Worm (Caenorhabditis elegans) whole organism, L4 larva: Measurements from ENCODE around the gene Y15E3A.3.

ENCODE experiments used
- F37D6.2 ChIP-seq: sonication (generic microtip); optimal IDR thresholded peaks from 2 replicates; lab custom pipeline; 2016; ENCODE audit warnings: mild to moderate bottlenecking, missing genetic modification characterization, missing compliant biosample characterization
- F44E2.7 ChIP-seq: fragments of 200-800 bp; sonication (Bioruptor generic); IDR thresholded peaks from 2 replicates; pipeline ENCODE4 v2.1.2; 2022; ENCODE audit warnings: missing genetic modification characterization, missing compliant biosample characterization
- T20F7.1 ChIP-seq: fragments of 200-800 bp; sonication (Bioruptor generic); optimal IDR thresholded peaks from 2 replicates; lab custom pipeline; 2018; ENCODE audit warnings: mild to moderate bottlenecking, missing genetic modification characterization, missing compliant biosample characterization
- T26A8.4 ChIP-seq: fragments of 200-800 bp; sonication (Bioruptor generic); IDR thresholded peaks from 2 replicates; pipeline ENCODE4 v1.3.6; 2022; ENCODE audit warnings: missing genetic modification characterization, missing compliant biosample characterization
- Y5F2A.4 ChIP-seq: fragments of 200-800 bp; sonication (Bioruptor generic); optimal IDR thresholded peaks from 2 replicates; lab custom pipeline; 2018; ENCODE audit warnings: mild to moderate bottlenecking, missing genetic modification characterization, missing compliant biosample characterization
- ZK337.2 ChIP-seq: fragments of 200-800 bp; sonication (Bioruptor generic); IDR thresholded peaks from 2 replicates; pipeline ENCODE4 v1.3.6; 2022; ENCODE audit warnings: missing genetic modification reagents, missing genetic modification characterization, missing compliant biosample characterization
- aha-1 ChIP-seq: fragments of 150-350 bp; peaks from one replicate; lab custom pipeline; 2014; ENCODE audit warnings: missing biosample characterization, missing genetic modification characterization
- ceh-28 ChIP-seq: fragments of 150-350 bp; optimal IDR thresholded peaks from 2 replicates; lab custom pipeline; 2014; ENCODE audit warnings: missing biosample characterization, missing genetic modification reagents, missing genetic modification characterization
- cey-2 ChIP-seq: sonication (generic microtip); optimal IDR thresholded peaks from 3 replicates; lab custom pipeline; 2017; ENCODE audit warnings: missing genetic modification characterization, mild to moderate bottlenecking, missing compliant biosample characterization, antibody characterized with exemption, borderline replicate concordance; ENCODE audit not compliant: insufficient read depth
- daf-19 ChIP-seq: fragments of 200-800 bp; sonication (Bioruptor generic); conservative IDR thresholded peaks from 2 replicates; pipeline ENCODE4 v1.3.6; 2022; ENCODE audit warnings: missing genetic modification characterization, missing compliant biosample characterization
- dmd-9 ChIP-seq: fragments of 200-800 bp; sonication (Bioruptor generic); IDR thresholded peaks from 2 replicates; pipeline ENCODE4 v1.3.6; 2022; ENCODE audit warnings: missing genetic modification reagents, missing genetic modification characterization, missing compliant biosample characterization
- duxl-1 ChIP-seq: sonication (generic microtip); optimal IDR thresholded peaks from 2 replicates; lab custom pipeline; 2016; ENCODE audit warnings: mild to moderate bottlenecking, missing genetic modification characterization, moderate library complexity, missing compliant biosample characterization; ENCODE audit not compliant: poor library complexity
- dve-1 ChIP-seq: sonication (generic microtip); optimal IDR thresholded peaks from 2 replicates; lab custom pipeline; 2017; ENCODE audit warnings: antibody characterized with exemption, mild to moderate bottlenecking, missing genetic modification characterization, missing compliant biosample characterization; ENCODE audit not compliant: insufficient read depth
- fkh-10 ChIP-seq: fragments of 150-350 bp; optimal IDR thresholded peaks from 2 replicates; lab custom pipeline; 2014; ENCODE audit warnings: missing biosample characterization, missing genetic modification reagents, missing genetic modification characterization
- fos-1 ChIP-seq: fragments of 150-350 bp; optimal IDR thresholded peaks from 2 replicates; lab custom pipeline; 2014; ENCODE audit warnings: missing biosample characterization, missing genetic modification characterization
- hlh-30 ChIP-seq: sonication (generic microtip); optimal IDR thresholded peaks from 2 replicates; lab custom pipeline; 2017; ENCODE audit warnings: antibody characterized with exemption, mild to moderate bottlenecking, missing genetic modification characterization, missing compliant biosample characterization; ENCODE audit not compliant: insufficient read depth
- lin-15B ChIP-seq: fragments of 150-350 bp; sonication (generic microtip); optimal IDR thresholded peaks from 3 replicates; lab custom pipeline; 2014; ENCODE audit warnings: missing biosample characterization, missing genetic modification characterization
- lin-29 ChIP-seq: fragments of 200-800 bp; sonication (Bioruptor generic); IDR thresholded peaks from 2 replicates; pipeline ENCODE4 v1.3.6; 2022; ENCODE audit warnings: missing genetic modification reagents, missing genetic modification characterization, missing compliant biosample characterization
- lin-38 ChIP-seq: fragments of 200-800 bp; sonication (Bioruptor generic); IDR thresholded peaks from 2 replicates; pipeline ENCODE4 v1.3.6; 2022; ENCODE audit warnings: missing genetic modification reagents, missing genetic modification characterization, missing compliant biosample characterization
- lin-39 ChIP-seq: fragments of 150-350 bp; optimal IDR thresholded peaks from 2 replicates; lab custom pipeline; 2014; ENCODE audit warnings: missing biosample characterization, missing genetic modification reagents, missing genetic modification characterization
- lir-3 ChIP-seq: sonication (generic microtip); optimal IDR thresholded peaks from 2 replicates; lab custom pipeline; 2016; ENCODE audit warnings: mild to moderate bottlenecking, missing genetic modification characterization, missing compliant biosample characterization
- lsy-2 ChIP-seq, 2 experiments: fragments of 150-350 bp in 1 of 2; sonication (generic microtip) in 1 of 2; optimal IDR thresholded peaks; 2 replicates each; lab custom pipeline; 2014 to 2017; ENCODE audit warnings: missing biosample characterization in 2 of 2, missing genetic modification characterization in 2 of 2
- mes-2 ChIP-seq: sonication (generic microtip); optimal IDR thresholded peaks from 2 replicates; lab custom pipeline; 2016; ENCODE audit warnings: missing genotype, mild to moderate bottlenecking, missing genetic modification characterization, missing compliant biosample characterization; ENCODE audit not compliant: poor library complexity, severe bottlenecking
- mxl-3 ChIP-seq: fragments of 200-800 bp; sonication (Bioruptor generic); optimal IDR thresholded peaks from 2 replicates; lab custom pipeline; 2018; ENCODE audit warnings: mild to moderate bottlenecking, missing genetic modification characterization, missing compliant biosample characterization
- nhr-102 ChIP-seq: sonication (generic microtip); optimal IDR thresholded peaks from 2 replicates; lab custom pipeline; 2016; ENCODE audit warnings: mild to moderate bottlenecking, missing genetic modification characterization, moderate library complexity, missing compliant biosample characterization
- nhr-11 ChIP-seq: fragments of 150-350 bp; optimal IDR thresholded peaks from 2 replicates; lab custom pipeline; 2014; ENCODE audit warnings: missing biosample characterization, missing genetic modification characterization
- nhr-77 ChIP-seq: fragments of 150-350 bp; optimal IDR thresholded peaks from 2 replicates; lab custom pipeline; 2014; ENCODE audit warnings: missing biosample characterization, missing genetic modification characterization
- php-3 ChIP-seq: fragments of 200-800 bp; sonication (Bioruptor generic); IDR thresholded peaks from 2 replicates; pipeline ENCODE4 v1.3.6; 2022; ENCODE audit warnings: missing genetic modification reagents, missing genetic modification characterization, missing compliant biosample characterization
- saeg-2 ChIP-seq: fragments of 200-800 bp; sonication (Bioruptor generic); IDR thresholded peaks from 2 replicates; pipeline ENCODE4 v1.3.6; 2022; ENCODE audit warnings: missing genetic modification reagents, missing genetic modification characterization, missing compliant biosample characterization
- set-16 ChIP-seq: fragments of 200-800 bp; sonication (Bioruptor generic); IDR thresholded peaks from 2 replicates; pipeline ENCODE4 v1.3.6; 2022; ENCODE audit warnings: missing genetic modification reagents, missing genetic modification characterization, missing compliant biosample characterization
- snpc-1.2 ChIP-seq: fragments of 200-800 bp; sonication (Bioruptor generic); IDR thresholded peaks from 2 replicates; pipeline ENCODE4 v1.3.6; 2022; ENCODE audit warnings: missing genetic modification reagents, missing genetic modification characterization, missing compliant biosample characterization
- spr-3 ChIP-seq: fragments of 200-800 bp; sonication (Bioruptor generic); optimal IDR thresholded peaks from 2 replicates; lab custom pipeline; 2018; ENCODE audit warnings: mild to moderate bottlenecking, missing genetic modification characterization, missing compliant biosample characterization
- tag-97 ChIP-seq: fragments of 200-800 bp; sonication (Bioruptor generic); IDR thresholded peaks from 2 replicates; pipeline ENCODE4 v1.3.6; 2022; ENCODE audit warnings: missing genetic modification characterization, missing compliant biosample characterization
- tra-1 ChIP-seq: fragments of 200-800 bp; sonication (Bioruptor generic); IDR thresholded peaks from 2 replicates; pipeline ENCODE4 v1.3.6; 2022; ENCODE audit warnings: missing genetic modification reagents, missing genetic modification characterization, missing compliant biosample characterization
- unc-130 ChIP-seq: sonication (generic microtip); optimal IDR thresholded peaks from 2 replicates; lab custom pipeline; 2016; ENCODE audit warnings: missing genetic modification reagents, missing genetic modification characterization, missing compliant biosample characterization
- unc-62 ChIP-seq, 3 experiments: fragments of 150-350 bp in 1 of 3; sonication (generic microtip); optimal IDR thresholded peaks in 2 of 3; peaks in 1 of 3; 1 replicate in 1 of 3; 2 replicates in 2 of 3; lab custom pipeline; 2014 to 2017; ENCODE audit warnings: missing biosample characterization in 3 of 3, missing genetic modification characterization in 3 of 3, missing genetic modification reagents in 3 of 3, missing genotype in 1 of 3
- vab-7 ChIP-seq: fragments of 200-800 bp; sonication (Bioruptor generic); IDR thresholded peaks from 2 replicates; pipeline ENCODE4 v1.3.6; 2022; ENCODE audit warnings: missing genetic modification reagents, missing genetic modification characterization, missing compliant biosample characterization
- zag-1 ChIP-seq: fragments of 150-350 bp; optimal IDR thresholded peaks from 2 replicates; lab custom pipeline; 2014; ENCODE audit warnings: missing biosample characterization, missing genetic modification characterization
- zfp-2 ChIP-seq: sonication (generic microtip); optimal IDR thresholded peaks from 2 replicates; lab custom pipeline; 2016; ENCODE audit warnings: mild to moderate bottlenecking, missing genetic modification characterization, missing compliant biosample characterization
- zip-11 ChIP-seq: fragments of 200-800 bp; sonication (Bioruptor generic); IDR thresholded peaks from 2 replicates; pipeline ENCODE4 v1.3.6; 2022; ENCODE audit warnings: missing genetic modification characterization, missing compliant biosample characterization
- ztf-11 ChIP-seq: fragments of 150-350 bp; optimal IDR thresholded peaks from 2 replicates; lab custom pipeline; 2014; ENCODE audit warnings: missing biosample characterization, missing genetic modification characterization

Gene Y15E3A.3

ce11 chrX:15308685-15309084 lies 16.9 kb downstream of the Y15E3A.3 start:
- TF ChIP-seq set-16: peak; percentile 60
- TF ChIP-seq fos-1 (tag; lab: Kevin White, UChicago): no peak
- 0 out of 2 replicates have a peak, but pooled peaks have one; percentile 38 for TF ChIP-seq dmd-9

- TF ChIP-seq unc-62 (GFP tag; optimal IDR thresholded peaks at IDR 0.05 in 1 of 2; lab: Kevin White, UChicago): peak in 1 of 2 experiments; percentile 66
- TF ChIP-seq unc-62 (tag; optimal IDR thresholded peaks at IDR 0.05; lab: Kevin White, UChicago): no peak
- peak; percentile 24; the same call in 1 of the 2 replicates for TF ChIP-seq set-16
- peak; percentile 2 for TF ChIP-seq aha-1 (tag; lab: Kevin White, UChicago)
- no peak for TF ChIP-seq Y5F2A.4 (GFP tag; lab: Kevin White, UChicago)
These were observed 17.9 kb downstream of the Y15E3A.3 start for ce11 chrX:15307677-15308076.

ce11 chrX:15302863-15303262 lies 22.7 kb downstream of the Y15E3A.3 start, which contains the start of gene ser-2:
Gene ser-2 (minus strand): TSS chrX:15302963.
- no peak for TF ChIP-seq unc-62 (GFP tag; optimal IDR thresholded peaks at IDR 0.05 in 1 of 2; lab: Kevin White, UChicago)
- no peak for TF ChIP-seq unc-62 (tag; optimal IDR thresholded peaks at IDR 0.05; lab: Kevin White, UChicago)
- TF ChIP-seq vab-7 (GFP tag; lab: Robert Waterston, UW): no peak
- TF ChIP-seq fos-1 (tag; lab: Kevin White, UChicago): no peak
- no peak for TF ChIP-seq zfp-2 (tag; lab: Kevin White, UChicago)
- no peak for TF ChIP-seq lin-29 (GFP tag; lab: Robert Waterston, UW)
- no peak for TF ChIP-seq nhr-77 (tag; lab: Kevin White, UChicago)
- TF ChIP-seq nhr-11: no peak
- TF ChIP-seq nhr-102 (tag; lab: Kevin White, UChicago): no peak
- no peak for TF ChIP-seq cey-2 (tag; lab: Kevin White, UChicago)
- no peak for TF ChIP-seq dve-1
- no peak for TF ChIP-seq T26A8.4 (GFP tag; lab: Robert Waterston, UW)
- TF ChIP-seq ztf-11 (tag; lab: Kevin White, UChicago): no peak
- no peak for TF ChIP-seq fkh-10
- no peak for TF ChIP-seq mes-2 (tag; lab: Kevin White, UChicago)

ce11 chrX:15300002-15300401 lies 25.6 kb downstream of the Y15E3A.3 start:
- peak; percentile 93 for TF ChIP-seq aha-1 (tag; lab: Kevin White, UChicago)
- TF ChIP-seq tra-1: no peak
- TF ChIP-seq, all 104 proteins: peak for 1

- peak; percentile 65 for TF ChIP-seq lir-3 (tag; lab: Kevin White, UChicago)
- no peak for TF ChIP-seq F44E2.7 (GFP tag; lab: Robert Waterston, UW)
- TF ChIP-seq zip-11: no peak
- peak; percentile 56 for TF ChIP-seq T20F7.1 (GFP tag; lab: Kevin White, UChicago)
- TF ChIP-seq saeg-2 (GFP tag; lab: Robert Waterston, UW): 0 out of 2 replicates have a peak, but pooled peaks have one; percentile 26
- 0 out of 2 replicates have a peak, but pooled peaks have one; percentile 38 for TF ChIP-seq ZK337.2 (GFP tag; lab: Robert Waterston, UW)
- TF ChIP-seq hlh-30 (tag; lab: Kevin White, UChicago): peak; percentile 9
- TF ChIP-seq mxl-3 (GFP tag; lab: Kevin White, UChicago): peak; percentile 29
- TF ChIP-seq spr-3 (GFP tag; lab: Kevin White, UChicago): peak; percentile 48
- no peak for TF ChIP-seq lin-39 (tag; lab: Kevin White, UChicago)
- peak; percentile 72 for TF ChIP-seq duxl-1
- TF ChIP-seq cey-2 (tag; lab: Kevin White, UChicago): peak; percentile 57
- no peak for TF ChIP-seq F37D6.2 (tag; lab: Kevin White, UChicago)
- TF ChIP-seq ceh-28 (tag; lab: Kevin White, UChicago): no peak
- no peak for TF ChIP-seq unc-62 (GFP tag; optimal IDR thresholded peaks at IDR 0.05 in 1 of 2; lab: Kevin White, UChicago)
- no peak for TF ChIP-seq unc-62 (tag; optimal IDR thresholded peaks at IDR 0.05; lab: Kevin White, UChicago)
- TF ChIP-seq Y5F2A.4 (GFP tag; lab: Kevin White, UChicago): peak; percentile 67
- TF ChIP-seq lin-38 (GFP tag; lab: Robert Waterston, UW): no peak; the same call in 1 of the 2 replicates
- TF ChIP-seq php-3 (GFP tag; lab: Robert Waterston, UW): no peak
- TF ChIP-seq zag-1 (tag; lab: Kevin White, UChicago): no peak
- no peak for TF ChIP-seq daf-19 (GFP tag; lab: Robert Waterston, UW)
- TF ChIP-seq unc-130 (GFP tag; lab: Kevin White, UChicago): peak; percentile 45
- no peak for TF ChIP-seq ztf-11 (tag; lab: Kevin White, UChicago)
- TF ChIP-seq snpc-1.2 (GFP tag; lab: Robert Waterston, UW): peak; percentile 80
- TF ChIP-seq lsy-2 (tag; optimal IDR thresholded peaks at IDR 0.05; lab: Kevin White, UChicago): no peak
- 0 out of 2 replicates have a peak, but pooled peaks have one; percentile 33 for TF ChIP-seq dmd-9
- no peak for TF ChIP-seq tag-97 (GFP tag; lab: Robert Waterston, UW)
- TF ChIP-seq lin-15B (tag; lab: Kevin White, UChicago): no peak
These were observed 28.2 kb downstream of the Y15E3A.3 start for ce11 chrX:15297396-15297827.
